Fruit fly (Drosophila melanogaster): ENCODE results near the gene Gmap.

DNA sequence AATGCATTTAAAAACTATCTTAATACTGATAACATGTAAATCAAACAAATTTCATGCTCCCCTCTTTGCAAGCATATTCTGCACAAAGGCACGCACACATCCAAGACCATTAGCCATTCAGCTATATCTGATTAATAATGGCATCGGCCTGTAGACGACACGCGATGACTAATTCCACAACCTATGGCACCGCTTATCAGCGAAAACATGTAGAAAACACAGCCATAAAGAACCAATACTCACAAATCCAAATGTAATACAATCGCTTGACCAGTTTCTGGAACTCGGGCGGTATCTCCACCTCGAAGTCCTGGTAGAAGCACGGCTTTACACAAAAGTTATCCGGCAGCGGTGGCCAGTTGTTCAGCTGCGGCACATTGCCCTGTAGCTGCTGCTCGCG, 38.6 kb upstream of the Gmap start:
- TF ChIP-seq usp (GFP tag; optimal IDR thresholded peaks at IDR 0.05): no peak
- TF ChIP-seq Dll (optimal IDR thresholded peaks at IDR 0.05): no peak
- TF ChIP-seq psq (optimal IDR thresholded peaks at IDR 0.05): no peak
- no peak for TF ChIP-seq CG8478 (optimal IDR thresholded peaks at IDR 0.05)
- TF ChIP-seq pan (optimal IDR thresholded peaks at IDR 0.05): no peak

Measured in whole organism.